Fruit fly (Drosophila melanogaster) whole organism, embryonic: ENCODE measurements around the gene CG8042.
A peak's percentile ranks its signal among the peaks of the same experiment; 100 is the strongest.

ENCODE experiments used
- Antp ChIP-seq: fragments of 200-800 bp; sonication (Bioruptor generic); optimal IDR thresholded peaks from 3 replicates; lab custom pipeline; 2016; ENCODE audit warnings: missing biosample characterization, missing genetic modification characterization
- B-H1 ChIP-seq: fragments of 200-800 bp; sonication (Bioruptor generic); IDR thresholded peaks from 3 replicates; pipeline ENCODE4 v1.3.6; 2022; ENCODE audit warnings: missing biosample characterization, missing genetic modification characterization
- BEAF-32 ChIP-seq: fragments of 200-800 bp; sonication (Bioruptor generic); optimal IDR thresholded peaks from 3 replicates; lab custom pipeline; 2017; ENCODE audit warnings: missing biosample characterization, missing genetic modification characterization, mild to moderate bottlenecking, moderate library complexity, missing genetic modification reagents
- CG10431 ChIP-seq: fragments of 200-800 bp; sonication (Bioruptor generic); optimal IDR thresholded peaks from 3 replicates; lab custom pipeline; 2018; ENCODE audit warnings: missing biosample characterization, mild to moderate bottlenecking, missing genetic modification characterization
- CG10654 ChIP-seq: fragments of 200-800 bp; sonication (Bioruptor generic); optimal IDR thresholded peaks from 2 replicates; lab custom pipeline; 2016; ENCODE audit warnings: missing biosample characterization, missing genetic modification characterization
- CG10979 ChIP-seq: fragments of 200-800 bp; sonication (Bioruptor generic); optimal IDR thresholded peaks from 2 replicates; lab custom pipeline; 2018; ENCODE audit warnings: missing biosample characterization, mild to moderate bottlenecking, missing genetic modification characterization, moderate library complexity
- CG11085 ChIP-seq: fragments of 200-800 bp; sonication (Bioruptor generic); IDR thresholded peaks from 2 replicates; pipeline ENCODE4 v1.3.6; 2022; ENCODE audit warnings: missing biosample characterization, missing genetic modification characterization
- CG12071 ChIP-seq: fragments of 200-800 bp; sonication (Bioruptor generic); optimal IDR thresholded peaks from 3 replicates; lab custom pipeline; 2018; ENCODE audit warnings: missing biosample characterization, mild to moderate bottlenecking, missing genetic modification characterization
- CG12236 ChIP-seq: fragments of 200-800 bp; sonication (Bioruptor generic); optimal IDR thresholded peaks from 2 replicates; lab custom pipeline; 2016; ENCODE audit warnings: missing biosample characterization, missing genetic modification characterization
- CG12659 ChIP-seq: fragments of 200-800 bp; sonication (Bioruptor generic); optimal IDR thresholded peaks from 3 replicates; lab custom pipeline; 2017; ENCODE audit warnings: mild to moderate bottlenecking, missing biosample characterization, missing genetic modification reagents, missing genetic modification characterization
- CG13296 ChIP-seq: fragments of 200-800 bp; sonication (Bioruptor generic); optimal IDR thresholded peaks from 3 replicates; lab custom pipeline; 2018; ENCODE audit warnings: missing biosample characterization, mild to moderate bottlenecking, missing genetic modification characterization
- CG15514 ChIP-seq: fragments of 200-800 bp; sonication (Bioruptor generic); optimal IDR thresholded peaks from 3 replicates; lab custom pipeline; 2017; ENCODE audit warnings: missing biosample characterization, missing genetic modification characterization, mild to moderate bottlenecking, moderate library complexity, missing genetic modification reagents
- CG17359 ChIP-seq: fragments of 200-800 bp; sonication (Bioruptor generic); optimal IDR thresholded peaks from 3 replicates; lab custom pipeline; 2018; ENCODE audit warnings: missing biosample characterization, mild to moderate bottlenecking, missing genetic modification characterization, moderate library complexity
- CG1792 ChIP-seq: fragments of 200-800 bp; sonication (Bioruptor generic); optimal IDR thresholded peaks from 2 replicates; lab custom pipeline; 2016; ENCODE audit warnings: missing biosample characterization, missing genetic modification characterization
- CG2202 ChIP-seq: fragments of 200-800 bp; sonication (Bioruptor generic); optimal IDR thresholded peaks from 2 replicates; lab custom pipeline; 2018; ENCODE audit warnings: missing biosample characterization, mild to moderate bottlenecking, missing genetic modification characterization
- CG2875 ChIP-seq: fragments of 200-800 bp; sonication (Bioruptor generic); optimal IDR thresholded peaks from 2 replicates; lab custom pipeline; 2017; ENCODE audit warnings: missing biosample characterization, mild to moderate bottlenecking, missing genetic modification characterization, missing genetic modification reagents
- CG31365 ChIP-seq: fragments of 200-800 bp; sonication (Bioruptor generic); optimal IDR thresholded peaks from 2 replicates; lab custom pipeline; 2018; ENCODE audit warnings: missing biosample characterization, mild to moderate bottlenecking, missing genetic modification characterization
- CG32532 ChIP-seq: fragments of 200-800 bp; sonication (Bioruptor generic); IDR thresholded peaks from 2 replicates; pipeline ENCODE4 v1.3.6; 2022; ENCODE audit warnings: missing biosample characterization, missing genetic modification characterization
- CG3847 ChIP-seq: fragments of 200-800 bp; sonication (Bioruptor generic); IDR thresholded peaks from 2 replicates; pipeline ENCODE4 v1.3.6; 2022; ENCODE audit warnings: missing biosample characterization, missing genetic modification characterization
- CG5953 ChIP-seq: fragments of 200-800 bp; sonication (Bioruptor generic); IDR thresholded peaks from 2 replicates; pipeline ENCODE4 v1.3.6; 2022; ENCODE audit warnings: missing biosample characterization, missing genetic modification characterization
- CG7928 ChIP-seq: fragments of 200-800 bp; sonication (Bioruptor generic); optimal IDR thresholded peaks from 2 replicates; lab custom pipeline; 2017; ENCODE audit warnings: missing biosample characterization, mild to moderate bottlenecking, missing genetic modification characterization
- CG7963 ChIP-seq: fragments of 200-800 bp; sonication (Bioruptor generic); IDR thresholded peaks from 3 replicates; pipeline ENCODE4 v1.3.6; 2022; ENCODE audit warnings: missing biosample characterization, missing genetic modification characterization; ENCODE audit not compliant: partially characterized antibody
- CG9727 ChIP-seq: fragments of 200-800 bp; sonication (Bioruptor generic); optimal IDR thresholded peaks from 3 replicates; lab custom pipeline; 2017; ENCODE audit warnings: missing biosample characterization, mild to moderate bottlenecking, missing genetic modification characterization
- CG9876 ChIP-seq: fragments of 200-800 bp; sonication (Bioruptor generic); optimal IDR thresholded peaks from 2 replicates; lab custom pipeline; 2016; ENCODE audit warnings: missing biosample characterization, missing genetic modification characterization
- CG9932 ChIP-seq: fragments of 200-800 bp; sonication (Bioruptor generic); IDR thresholded peaks from 2 replicates; pipeline ENCODE4 v1.3.6; 2022; ENCODE audit warnings: missing biosample characterization, missing genetic modification characterization
- CrebB ChIP-seq: fragments of 200-800 bp; sonication (Bioruptor generic); optimal IDR thresholded peaks from 3 replicates; lab custom pipeline; 2018; ENCODE audit warnings: missing biosample characterization, mild to moderate bottlenecking, missing genetic modification characterization
- Deaf1 ChIP-seq: fragments of 200-800 bp; optimal IDR thresholded peaks from 3 replicates; lab custom pipeline; 2019; ENCODE audit warnings: missing biosample characterization, mild to moderate bottlenecking, missing genetic modification characterization, moderate library complexity
- Dek ChIP-seq: fragments of 200-800 bp; sonication (Bioruptor generic); optimal IDR thresholded peaks from 3 replicates; lab custom pipeline; 2019; ENCODE audit warnings: missing biosample characterization, mild to moderate bottlenecking, missing genetic modification characterization, moderate library complexity
- E2f2 ChIP-seq: fragments of 200-800 bp; sonication (Bioruptor generic); IDR thresholded peaks from 2 replicates; pipeline ENCODE4 v1.3.6; 2022; ENCODE audit warnings: missing biosample characterization, missing genetic modification characterization
- Elba2 ChIP-seq: fragments of 200-800 bp; sonication (Bioruptor generic); optimal IDR thresholded peaks from 3 replicates; lab custom pipeline; 2016; ENCODE audit warnings: missing biosample characterization, missing genetic modification characterization
- HLH54F ChIP-seq: fragments of 200-800 bp; sonication (Bioruptor generic); optimal IDR thresholded peaks from 3 replicates; lab custom pipeline; 2016; ENCODE audit warnings: missing biosample characterization, missing genetic modification characterization
- Hmr ChIP-seq: fragments of 200-800 bp; sonication (Bioruptor generic); optimal IDR thresholded peaks from 3 replicates; lab custom pipeline; 2017; ENCODE audit warnings: mild to moderate bottlenecking, missing biosample characterization, missing genetic modification reagents, missing genetic modification characterization
- Hr78 ChIP-seq, 2 experiments: fragments of 200-800 bp in 1 of 2; fragments of >200 bp in 1 of 2; sonication (Bioruptor generic) in 1 of 2; optimal IDR thresholded peaks; 2 replicates each; lab custom pipeline; 2017 to 2019; ENCODE audit warnings: missing biosample characterization in 2 of 2, missing genetic modification characterization in 2 of 2, mild to moderate bottlenecking in 1 of 2, moderate library complexity in 1 of 2
- Jarid2 ChIP-seq: fragments of 200-800 bp; sonication (Bioruptor generic); optimal IDR thresholded peaks from 3 replicates; lab custom pipeline; 2017; ENCODE audit warnings: mild to moderate bottlenecking, missing biosample characterization, missing genetic modification reagents, missing genetic modification characterization
- PHDP ChIP-seq: fragments of 200-800 bp; sonication (Bioruptor generic); optimal IDR thresholded peaks from 3 replicates; lab custom pipeline; 2018; ENCODE audit warnings: missing biosample characterization, mild to moderate bottlenecking, missing genetic modification characterization, moderate library complexity
- Pdp1 ChIP-seq, 2 experiments: fragments of 200-800 bp; sonication (Bioruptor generic); optimal IDR thresholded peaks; 3 replicates each; lab custom pipeline; 2016; ENCODE audit warnings: missing biosample characterization in 2 of 2, missing genetic modification characterization in 2 of 2, mild to moderate bottlenecking in 1 of 2, moderate library complexity in 1 of 2
- Trl ChIP-seq, 3 experiments: fragments of >200 bp in 2 of 3; fragments of 200-800 bp in 1 of 3; sonication (Bioruptor generic) in 1 of 3; optimal IDR thresholded peaks; 2 replicates in 1 of 3; 3 replicates in 2 of 3; lab custom pipeline; 2016 to 2017; ENCODE audit warnings: missing biosample characterization in 1 of 3, missing genetic modification characterization in 1 of 3
- cwo ChIP-seq: fragments of 200-800 bp; sonication (Bioruptor generic); optimal IDR thresholded peaks from 3 replicates; lab custom pipeline; 2017; ENCODE audit warnings: missing biosample characterization, missing genetic modification characterization, mild to moderate bottlenecking, moderate library complexity, missing genetic modification reagents
- dm ChIP-seq: fragments of 200-800 bp; sonication (Bioruptor generic); optimal IDR thresholded peaks from 3 replicates; lab custom pipeline; 2016; ENCODE audit warnings: missing biosample characterization, missing genetic modification characterization
- dmrt11E ChIP-seq: fragments of 200-800 bp; sonication (Bioruptor generic); optimal IDR thresholded peaks from 3 replicates; lab custom pipeline; 2018; ENCODE audit warnings: missing biosample characterization, mild to moderate bottlenecking, missing genetic modification characterization, moderate library complexity
- fd64A ChIP-seq: fragments of 200-800 bp; sonication (Bioruptor generic); optimal IDR thresholded peaks from 3 replicates; lab custom pipeline; 2018; ENCODE audit warnings: missing biosample characterization, mild to moderate bottlenecking, missing genetic modification characterization
- gem ChIP-seq: fragments of 200-800 bp; sonication (Bioruptor generic); optimal IDR thresholded peaks from 2 replicates; lab custom pipeline; 2019; ENCODE audit warnings: missing biosample characterization, mild to moderate bottlenecking, missing genetic modification characterization, moderate library complexity
- lab ChIP-seq: fragments of 200-800 bp; sonication (Bioruptor generic); optimal IDR thresholded peaks from 3 replicates; lab custom pipeline; 2017; ENCODE audit warnings: missing biosample characterization, missing genetic modification characterization, mild to moderate bottlenecking, moderate library complexity, missing genetic modification reagents
- lilli ChIP-seq: fragments of 200-800 bp; sonication (Bioruptor generic); optimal IDR thresholded peaks from 3 replicates; lab custom pipeline; 2016; ENCODE audit warnings: missing biosample characterization, missing genetic modification characterization
- pzg ChIP-seq: fragments of 200-800 bp; sonication (Bioruptor generic); optimal IDR thresholded peaks from 3 replicates; lab custom pipeline; 2018; ENCODE audit warnings: missing biosample characterization, mild to moderate bottlenecking, missing genetic modification characterization, moderate library complexity
- sima ChIP-seq: fragments of 200-800 bp; sonication (Bioruptor generic); optimal IDR thresholded peaks from 2 replicates; lab custom pipeline; 2016; ENCODE audit warnings: missing biosample characterization, missing genetic modification characterization
- sna ChIP-seq: fragments of 200-800 bp; sonication (Bioruptor generic); IDR thresholded peaks from 2 replicates; pipeline ENCODE4 v1.3.6; 2022; ENCODE audit warnings: missing biosample characterization, missing genetic modification characterization; ENCODE audit not compliant: partially characterized antibody
- ttk ChIP-seq: fragments of 200-800 bp; sonication (Bioruptor generic); IDR thresholded peaks from 2 replicates; pipeline ENCODE4 v2.1.2; 2022; ENCODE audit warnings: missing biosample characterization, missing genetic modification characterization
- twi ChIP-seq: fragments of 200-800 bp; optimal IDR thresholded peaks from 2 replicates; lab custom pipeline; 2019; ENCODE audit warnings: missing biosample characterization, mild to moderate bottlenecking, missing genetic modification characterization, moderate library complexity
- zen2 ChIP-seq: fragments of 200-800 bp; sonication (Bioruptor generic); IDR thresholded peaks from 3 replicates; pipeline ENCODE4 v1.3.6; 2022; ENCODE audit warnings: missing biosample characterization, missing genetic modification characterization; ENCODE audit not compliant: partially characterized antibody

Gene CG8042

dm6 chr3L:7958083-7958482 lies 16.7 kb downstream of the CG8042 start (continued):
- TF ChIP-seq Hr78 (GFP tag; optimal IDR thresholded peaks at IDR 0.05; lab: Kevin White, UChicago) (no peak), pzg (no peak), Jarid2 (GFP tag; lab: Kevin White, UChicago) (no peak), Elba2 (no peak), CG12659 (no peak), CG10431 (GFP tag; lab: Kevin White, UChicago) (no peak), Trl (optimal IDR thresholded peaks at IDR 0.05; lab: Kevin White, UChicago) (no peak), Trl (GFP tag; optimal IDR thresholded peaks at IDR 0.05; lab: Kevin White, UChicago) (no peak), E2f2 (GFP tag; lab: Robert Waterston, UW) (no peak), B-H1 (GFP tag; lab: Robert Waterston, UW) (no peak), Antp (GFP tag; lab: Kevin White, UChicago) (no peak), ttk (no peak), CG12071 (GFP tag; lab: Kevin White, UChicago) (no peak), Pdp1 (GFP tag; optimal IDR thresholded peaks at IDR 0.05; lab: Kevin White, UChicago) (no peak), CG13296 (GFP tag; lab: Kevin White, UChicago) (no peak), CG15514 (no peak), lilli (GFP tag; lab: Kevin White, UChicago) (no peak), CG2875 (no peak), CG2202 (tag; lab: Kevin White, UChicago) (no peak), CG7963 (no peak), CG31365 (tag; lab: Kevin White, UChicago) (no peak), CG11085 (GFP tag; lab: Robert Waterston, UW) (no peak), Dek (no peak), CG17359 (tag; lab: Kevin White, UChicago) (peak; percentile 12), lab (GFP tag; lab: Kevin White, UChicago) (no peak), CG9876 (GFP tag; lab: Kevin White, UChicago) (no peak), dmrt11E (tag; lab: Kevin White, UChicago) (peak; percentile 57), zen2 (GFP tag; lab: Robert Waterston, UW) (no peak), sima (GFP tag; lab: Kevin White, UChicago) (no peak), CG9727 (GFP tag; lab: Kevin White, UChicago) (peak; percentile 17), HLH54F (GFP tag; lab: Kevin White, UChicago) (no peak), CG12236 (no peak), BEAF-32 (GFP tag; lab: Kevin White, UChicago) (no peak), fd64A (GFP tag; lab: Kevin White, UChicago) (no peak), CrebB (no peak), Deaf1 (no peak), CG10979 (tag; lab: Kevin White, UChicago) (peak; percentile 45), CG3847 (no peak), CG10654 (no peak), CG5953 (GFP tag; lab: Robert Waterston, UW) (no peak), sna (GFP tag; lab: Robert Waterston, UW) (no peak), CG7928 (GFP tag; lab: Kevin White, UChicago) (no peak), CG32532 (GFP tag; lab: Robert Waterston, UW) (no peak), PHDP (tag; lab: Kevin White, UChicago) (no peak), Hmr (GFP tag; lab: Kevin White, UChicago) (no peak), gem (peak; percentile 59), CG9932 (GFP tag; lab: Robert Waterston, UW) (no peak), CG1792 (GFP tag; lab: Kevin White, UChicago) (no peak), twi (no peak), dm (GFP tag; lab: Kevin White, UChicago) (no peak), cwo (no peak)
